Fruit fly (Drosophila melanogaster) whole organism, wandering third instar larva: ENCODE results near the gene CG12420.

ENCODE experiments used
- Abd-B ChIP-seq: fragments of >200 bp; optimal IDR thresholded peaks from 2 replicates; lab custom pipeline; 2017; ENCODE audit warnings: missing biosample characterization, missing genetic modification characterization
- CG9705 ChIP-seq: fragments of 200-800 bp; sonication (Bioruptor generic); optimal IDR thresholded peaks from 2 replicates; lab custom pipeline; 2018; ENCODE audit warnings: missing biosample characterization, mild to moderate bottlenecking, missing genetic modification characterization
- CrebA ChIP-seq: fragments of 200-800 bp; sonication (Bioruptor generic); optimal IDR thresholded peaks from 2 replicates; lab custom pipeline; 2016; ENCODE audit warnings: missing biosample characterization, mild to moderate bottlenecking, missing genetic modification characterization, borderline replicate concordance
- Dfd ChIP-seq: fragments of >200 bp; optimal IDR thresholded peaks from 2 replicates; lab custom pipeline; 2017; ENCODE audit warnings: missing biosample characterization, missing genetic modification characterization
- Dif ChIP-seq: fragments of 200-275, 200-300 bp; sonication (Bioruptor generic); optimal IDR thresholded peaks from 2 replicates; lab custom pipeline; 2018; ENCODE audit warnings: missing biosample characterization, missing genetic modification characterization; ENCODE audit not compliant: partially characterized antibody
- GATAd ChIP-seq: sonication (Bioruptor generic); optimal IDR thresholded peaks from 2 replicates; lab custom pipeline; 2016; ENCODE audit warnings: missing biosample characterization, missing genetic modification characterization
- HLH106 ChIP-seq: fragments of 200-800 bp; optimal IDR thresholded peaks from 3 replicates; lab custom pipeline; 2019; ENCODE audit warnings: missing biosample characterization, mild to moderate bottlenecking, missing genetic modification characterization, moderate library complexity
- Hnf4 ChIP-seq: fragments of 200-800 bp; sonication (Bioruptor generic); optimal IDR thresholded peaks from 2 replicates; lab custom pipeline; 2016; ENCODE audit warnings: missing biosample characterization, mild to moderate bottlenecking, missing genetic modification characterization
- Hr78 ChIP-seq: fragments of >200 bp; optimal IDR thresholded peaks from 2 replicates; lab custom pipeline; 2017; ENCODE audit warnings: missing biosample characterization, missing genetic modification characterization
- Hr83 ChIP-seq: fragments of 200-300 bp; sonication (Bioruptor generic); optimal IDR thresholded peaks from 2 replicates; lab custom pipeline; 2016; ENCODE audit warnings: missing biosample characterization, mild to moderate bottlenecking, missing genetic modification characterization, moderate library complexity; ENCODE audit not compliant: poor library complexity, severe bottlenecking
- N ChIP-seq: fragments of >200 bp; optimal IDR thresholded peaks from 2 replicates; lab custom pipeline; 2018; ENCODE audit warnings: missing biosample characterization, missing external identifiers, missing genetic modification characterization
- OdsH ChIP-seq: fragments of 200-800 bp; sonication (Bioruptor generic); optimal IDR thresholded peaks from 2 replicates; lab custom pipeline; 2016; ENCODE audit warnings: missing biosample characterization, mild to moderate bottlenecking, missing genetic modification characterization
- Rel ChIP-seq, 2 experiments: fragments of 200-800 bp; sonication (Bioruptor generic) in 1 of 2; optimal IDR thresholded peaks; 2 replicates in 1 of 2; 3 replicates in 1 of 2; lab custom pipeline; 2016 to 2019; ENCODE audit warnings: mild to moderate bottlenecking in 2 of 2, missing biosample characterization in 2 of 2, missing genetic modification characterization in 2 of 2, moderate library complexity in 1 of 2
- Sp1 ChIP-seq: fragments of 200-800 bp; sonication (Bioruptor generic); optimal IDR thresholded peaks from 3 replicates; lab custom pipeline; 2019; ENCODE audit warnings: missing biosample characterization, mild to moderate bottlenecking, missing genetic modification characterization, moderate library complexity
- br ChIP-seq: fragments of 200-800 bp; sonication (Bioruptor generic); optimal IDR thresholded peaks from 2 replicates; lab custom pipeline; 2016; ENCODE audit warnings: missing biosample characterization, missing genetic modification characterization
- brk ChIP-seq: fragments of 200-800 bp; sonication (Bioruptor generic); optimal IDR thresholded peaks from 2 replicates; lab custom pipeline; 2016; ENCODE audit warnings: missing biosample characterization, mild to moderate bottlenecking, missing genetic modification characterization
- dl ChIP-seq, 2 experiments: fragments of 175-275, 200-275 bp in 1 of 2; fragments of 200-275 bp in 1 of 2; sonication (Bioruptor generic); optimal IDR thresholded peaks; lab custom pipeline; 2018; ENCODE audit warnings: mild to moderate bottlenecking in 2 of 2, missing biosample characterization in 2 of 2, missing genetic modification characterization in 2 of 2, moderate library complexity in 2 of 2; ENCODE audit not compliant: partially characterized antibody in 2 of 2, insufficient read depth in 1 of 2
- dmrt93B ChIP-seq: fragments of 200-800 bp; sonication (Bioruptor generic); optimal IDR thresholded peaks from 2 replicates; lab custom pipeline; 2018; ENCODE audit warnings: missing biosample characterization, mild to moderate bottlenecking, missing genetic modification characterization
- dsf ChIP-seq: sonication (Bioruptor generic); optimal IDR thresholded peaks from 2 replicates; lab custom pipeline; 2016; ENCODE audit warnings: missing biosample characterization, missing genetic modification characterization, borderline replicate concordance
- ey ChIP-seq: fragments of 200-800 bp; sonication (Bioruptor generic); optimal IDR thresholded peaks from 2 replicates; lab custom pipeline; 2016; ENCODE audit warnings: missing biosample characterization, missing genetic modification characterization
- foxo ChIP-seq, 2 experiments: fragments of 200-800 bp; sonication (Bioruptor generic); optimal IDR thresholded peaks; 2 replicates in 1 of 2; 3 replicates in 1 of 2; lab custom pipeline; 2016 to 2017; ENCODE audit warnings: missing biosample characterization in 2 of 2, missing genetic modification characterization in 2 of 2
- fru ChIP-seq: fragments of 200-800 bp; sonication (Bioruptor generic); optimal IDR thresholded peaks from 3 replicates; lab custom pipeline; 2016; ENCODE audit warnings: missing biosample characterization, mild to moderate bottlenecking, missing genetic modification characterization
- h ChIP-seq: fragments of 200-800 bp; sonication (Bioruptor generic); optimal IDR thresholded peaks from 3 replicates; lab custom pipeline; 2016; ENCODE audit warnings: missing biosample characterization, mild to moderate bottlenecking, missing genetic modification characterization
- jim ChIP-seq: fragments of 175-275, 200-325 bp; sonication (Bioruptor generic); optimal IDR thresholded peaks from 2 replicates; lab custom pipeline; 2016; ENCODE audit warnings: missing biosample characterization, mild to moderate bottlenecking, missing genetic modification characterization
- lola ChIP-seq: fragments of >200 bp; optimal IDR thresholded peaks from 2 replicates; lab custom pipeline; 2017; ENCODE audit warnings: missing biosample characterization, missing genetic modification characterization
- pan ChIP-seq: fragments of >200 bp; optimal IDR thresholded peaks from 2 replicates; lab custom pipeline; 2017
- psq ChIP-seq: fragments of 200-800 bp; sonication (Bioruptor generic); optimal IDR thresholded peaks from 3 replicates; lab custom pipeline; 2017; ENCODE audit warnings: missing biosample characterization, mild to moderate bottlenecking, missing genetic modification characterization, moderate library complexity
- sage ChIP-seq: fragments of 200-800 bp; sonication (Bioruptor generic); optimal IDR thresholded peaks from 2 replicates; lab custom pipeline; 2016; ENCODE audit warnings: missing biosample characterization, mild to moderate bottlenecking, missing genetic modification characterization
- sv ChIP-seq: fragments of 200-800 bp; sonication (Bioruptor generic); optimal IDR thresholded peaks from 3 replicates; lab custom pipeline; 2016; ENCODE audit warnings: missing biosample characterization, missing genetic modification characterization
- tai ChIP-seq: sonication (Bioruptor generic); optimal IDR thresholded peaks from 2 replicates; lab custom pipeline; 2016; ENCODE audit warnings: missing biosample characterization, missing genetic modification characterization
- woc ChIP-seq: sonication (Bioruptor generic); optimal IDR thresholded peaks from 2 replicates; lab custom pipeline; 2016; ENCODE audit warnings: missing biosample characterization, mild to moderate bottlenecking, missing genetic modification characterization

Gene CG12420

DNA sequence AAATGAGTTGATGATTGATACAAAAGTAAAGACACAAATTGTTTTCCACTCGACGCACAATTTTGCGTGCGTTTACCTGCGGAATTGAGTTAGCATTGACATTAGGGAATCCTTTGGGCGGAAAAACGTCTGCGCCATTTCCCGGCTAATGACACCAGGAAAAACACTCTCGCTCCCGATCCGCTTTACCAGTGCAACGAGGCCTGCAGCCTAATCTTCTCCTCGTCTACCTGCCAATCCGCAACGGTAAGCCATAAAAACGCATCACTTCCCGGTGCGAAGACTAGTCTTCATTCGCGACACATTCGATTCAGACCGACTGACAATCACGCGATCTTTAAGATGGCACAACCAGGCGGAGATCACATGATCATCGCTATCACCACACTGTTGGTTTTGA lies at the start of gene CG12420:
Gene CG12420, plus strand, starts transcription at position 283 of the 400 bp plus-strand sequence.
- no peak for TF ChIP-seq dmrt93B (GFP tag; lab: Kevin White, UChicago)

DNA sequence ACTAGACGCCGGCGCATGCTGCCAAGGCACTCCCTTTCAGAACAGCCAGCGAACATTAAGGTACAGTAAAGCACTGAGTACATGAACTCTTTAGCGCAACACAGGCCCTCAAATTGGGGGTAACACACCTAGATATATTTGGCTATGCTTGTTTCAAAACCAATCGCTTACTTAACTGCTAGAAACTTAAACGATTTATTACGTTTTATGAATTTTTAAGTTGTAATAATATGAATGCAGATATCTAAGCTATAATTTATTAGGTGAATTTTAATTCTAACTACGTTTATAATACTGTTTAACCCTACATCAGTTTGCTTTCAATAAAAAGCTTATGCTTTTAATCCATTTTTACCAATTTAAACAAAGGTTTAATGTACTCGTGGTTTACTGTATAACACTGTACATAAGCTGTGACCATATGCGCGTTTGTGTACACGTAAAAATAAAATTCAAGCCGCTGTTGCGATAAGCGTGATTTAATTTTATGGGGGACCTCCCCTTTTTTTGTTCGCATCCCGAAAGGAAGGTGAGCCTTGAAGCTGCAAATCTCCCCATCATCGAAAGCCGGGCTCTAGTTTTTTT lies 45.5 kb upstream of the CG12420 start:
- TF ChIP-seq h (GFP tag; lab: Kevin White, UChicago) (no peak), Rel (GFP tag; optimal IDR thresholded peaks at IDR 0.05; lab: Kevin White, UChicago) (no peak), Rel (tag; optimal IDR thresholded peaks at IDR 0.05; lab: Kevin White, UChicago) (peak; percentile 26)

DNA sequence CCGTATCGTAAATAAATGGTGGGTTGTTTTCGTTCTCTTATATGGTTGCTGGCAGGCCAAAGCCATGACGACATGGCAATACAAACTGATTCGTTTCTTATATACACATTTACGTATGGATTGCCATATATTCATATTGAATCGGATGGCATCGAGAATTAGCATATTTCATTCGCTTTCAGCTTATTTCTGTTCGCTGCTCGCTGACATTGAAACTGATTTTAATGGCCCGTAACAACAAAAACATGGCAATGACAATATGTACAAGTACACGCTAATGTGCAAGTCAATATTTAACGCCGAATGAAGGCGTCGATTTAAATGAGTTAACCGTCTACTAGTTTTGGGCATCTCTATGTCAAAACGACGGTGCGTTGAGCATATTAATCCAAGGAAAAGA lies 36.5 kb upstream of the CG12420 start:
- TF ChIP-seq woc (no peak), brk (no peak), jim (GFP tag; lab: Kevin White, UChicago) (no peak), foxo (GFP tag; optimal IDR thresholded peaks at IDR 0.05; lab: Kevin White, UChicago) (no peak), lola (GFP tag; lab: Kevin White, UChicago) (no peak), GATAd (no peak), dsf (GFP tag; lab: Kevin White, UChicago) (no peak), sage (GFP tag; lab: Kevin White, UChicago) (no peak), tai (no peak), CrebA (GFP tag; lab: Kevin White, UChicago) (no peak)

- TF ChIP-seq tai (no peak), foxo (GFP tag; optimal IDR thresholded peaks at IDR 0.05; lab: Kevin White, UChicago) (peak in 1 of 2 experiments; percentile 14), CG9705 (GFP tag; lab: Kevin White, UChicago) (no peak), Hr78 (GFP tag; lab: Kevin White, UChicago) (no peak), CrebA (GFP tag; lab: Kevin White, UChicago) (no peak), dmrt93B (GFP tag; lab: Kevin White, UChicago) (no peak), Rel (GFP tag; optimal IDR thresholded peaks at IDR 0.05; lab: Kevin White, UChicago) (no peak), Rel (tag; optimal IDR thresholded peaks at IDR 0.05; lab: Kevin White, UChicago) (no peak), lola (GFP tag; lab: Kevin White, UChicago) (no peak), pan (no peak), Hr83 (GFP tag; lab: Kevin White, UChicago) (no peak), ey (GFP tag; lab: Kevin White, UChicago) (no peak), HLH106 (tag; lab: Kevin White, UChicago) (no peak), Dif (GFP tag; lab: Kevin White, UChicago) (peak; percentile 43), psq (GFP tag; lab: Kevin White, UChicago) (peak; percentile 98), Dfd (GFP tag; lab: Kevin White, UChicago) (no peak), fru (peak; percentile 11), OdsH (GFP tag; lab: Kevin White, UChicago) (no peak), N (GFP tag; lab: Kevin White, UChicago) (no peak), Abd-B (no peak), Hnf4 (GFP tag; lab: Kevin White, UChicago) (no peak), woc (no peak), sage (GFP tag; lab: Kevin White, UChicago) (no peak), Sp1 (GFP tag; lab: Kevin White, UChicago) (peak; percentile 43), GATAd (no peak), jim (GFP tag; lab: Kevin White, UChicago) (peak; percentile 69), br (GFP tag; lab: Kevin White, UChicago) (no peak), dl (GFP tag; optimal IDR thresholded peaks at IDR 0.05; lab: Kevin White, UChicago; ENCODE audit: insufficient read depth in 1 of 2, partially characterized antibody in 2 of 2) (peak in 1 of 2 experiments; percentile 20), sv (no peak), brk (no peak), dsf (GFP tag; lab: Kevin White, UChicago) (no peak), h (GFP tag; lab: Kevin White, UChicago) (no peak)
- TF ChIP-seq, all 38 proteins: peak for 7
Observed at dm6 chr3R:10189520-10189919, 33.0 kb upstream of the CG12420 start, which contains the start of gene CG12814. CG12814 (minus strand) TSS chr3R:10189603.
